Fruit fly (Drosophila melanogaster) whole organism, pupa: Measurements from ENCODE around the gene CG3534.
"Not testable (repeated sequence)": the region's sequence is repeated elsewhere in the genome, so short reads cannot be mapped to it uniquely, and the experiment has no call there.

Experiments
- CG13204 ChIP-seq: fragments of 200-800 bp; sonication (Bioruptor generic); optimal IDR thresholded peaks from 2 replicates; lab custom pipeline; 2018; ENCODE audit warnings: missing biosample characterization, mild to moderate bottlenecking, missing genetic modification characterization, moderate library complexity
- CG15710 ChIP-seq: fragments of 200-800 bp; sonication (Bioruptor generic); optimal IDR thresholded peaks from 2 replicates; lab custom pipeline; 2018; ENCODE audit warnings: missing biosample characterization, mild to moderate bottlenecking, missing genetic modification characterization, moderate library complexity
- CG32121 ChIP-seq: fragments of 200-800 bp; sonication (Bioruptor generic); IDR thresholded peaks from 2 replicates; pipeline ENCODE4 v1.3.6; 2022; ENCODE audit warnings: missing biosample characterization, missing genetic modification characterization
- CG34367 ChIP-seq: fragments of 200-800 bp; sonication (Bioruptor generic); optimal IDR thresholded peaks from 2 replicates; lab custom pipeline; 2018; ENCODE audit warnings: missing biosample characterization, mild to moderate bottlenecking, missing genetic modification characterization
- CG4496 ChIP-seq: fragments of 200-800 bp; sonication (Bioruptor generic); IDR thresholded peaks from 3 replicates; pipeline ENCODE4 v1.3.6; 2022; ENCODE audit warnings: missing biosample characterization, missing genetic modification characterization
- CG8301 ChIP-seq: fragments of 200-800 bp; sonication (Bioruptor generic); optimal IDR thresholded peaks from 2 replicates; lab custom pipeline; 2018; ENCODE audit warnings: missing biosample characterization, mild to moderate bottlenecking, missing genetic modification characterization
- EcR ChIP-seq: fragments of 200-800 bp; sonication (Bioruptor generic); optimal IDR thresholded peaks from 3 replicates; lab custom pipeline; 2019; ENCODE audit warnings: missing biosample characterization, missing genetic modification characterization, mild to moderate bottlenecking, moderate library complexity, missing genetic modification reagents
- Pif1A ChIP-seq: fragments of 200-800 bp; sonication (Bioruptor generic); optimal IDR thresholded peaks from 3 replicates; lab custom pipeline; 2016; ENCODE audit warnings: missing biosample characterization, missing genetic modification characterization
- Pif1B ChIP-seq: fragments of 200-800 bp; sonication (Bioruptor generic); optimal IDR thresholded peaks from 3 replicates; lab custom pipeline; 2016; ENCODE audit warnings: missing biosample characterization, missing genetic modification characterization

dm6 chr3R:16988514-16988913 is 7.7 kb upstream of the CG3534 start, which contains the start of gene MESK4:
- TF ChIP-seq Pif1A (GFP tag; lab: Kevin White, UChicago); Pif1B (GFP tag; lab: Kevin White, UChicago); EcR (GFP tag; lab: Kevin White, UChicago); CG4496; CG32121 (GFP tag; lab: Robert Waterston, UW); CG15710; CG34367; CG8301 (tag; lab: Kevin White, UChicago); CG13204: not testable (repeated sequence)
